Fruit fly (Drosophila melanogaster) whole organism, pupa: Measurements from ENCODE around the gene Mst85C.

Experiments used
- CG10348 ChIP-seq: fragments of 200-800 bp; sonication (Bioruptor generic); IDR thresholded peaks from 2 replicates; pipeline ENCODE4 v1.3.6; 2022; ENCODE audit warnings: missing biosample characterization, missing genetic modification characterization
- CG12605 ChIP-seq: fragments of 200-800 bp; sonication (Bioruptor generic); IDR thresholded peaks from 2 replicates; pipeline ENCODE4 v1.3.6; 2022; ENCODE audit warnings: missing biosample characterization, missing genetic modification characterization
- CG15710 ChIP-seq: fragments of 200-800 bp; sonication (Bioruptor generic); optimal IDR thresholded peaks from 2 replicates; lab custom pipeline; 2018; ENCODE audit warnings: missing biosample characterization, mild to moderate bottlenecking, missing genetic modification characterization, moderate library complexity
- CG32121 ChIP-seq: fragments of 200-800 bp; sonication (Bioruptor generic); IDR thresholded peaks from 2 replicates; pipeline ENCODE4 v1.3.6; 2022; ENCODE audit warnings: missing biosample characterization, missing genetic modification characterization
- CG4496 ChIP-seq: fragments of 200-800 bp; sonication (Bioruptor generic); IDR thresholded peaks from 3 replicates; pipeline ENCODE4 v1.3.6; 2022; ENCODE audit warnings: missing biosample characterization, missing genetic modification characterization
- CG8159 ChIP-seq: fragments of 200-800 bp; sonication (Bioruptor generic); optimal IDR thresholded peaks from 3 replicates; lab custom pipeline; 2018; ENCODE audit warnings: missing biosample characterization, mild to moderate bottlenecking, missing genetic modification characterization, moderate library complexity
- CG8301 ChIP-seq: fragments of 200-800 bp; sonication (Bioruptor generic); optimal IDR thresholded peaks from 2 replicates; lab custom pipeline; 2018; ENCODE audit warnings: missing biosample characterization, mild to moderate bottlenecking, missing genetic modification characterization
- Pif1A ChIP-seq: fragments of 200-800 bp; sonication (Bioruptor generic); optimal IDR thresholded peaks from 3 replicates; lab custom pipeline; 2016; ENCODE audit warnings: missing biosample characterization, missing genetic modification characterization
- Pif1B ChIP-seq: fragments of 200-800 bp; sonication (Bioruptor generic); optimal IDR thresholded peaks from 3 replicates; lab custom pipeline; 2016; ENCODE audit warnings: missing biosample characterization, missing genetic modification characterization
- Snoo ChIP-seq: fragments of 200-800 bp; sonication (Bioruptor generic); optimal IDR thresholded peaks from 3 replicates; lab custom pipeline; 2017; ENCODE audit warnings: missing biosample characterization, mild to moderate bottlenecking, missing genetic modification characterization, inconsistent platforms
- gl ChIP-seq: fragments of 200-800 bp; sonication (Bioruptor generic); optimal IDR thresholded peaks from 2 replicates; lab custom pipeline; 2018; ENCODE audit warnings: missing biosample characterization, mild to moderate bottlenecking, missing genetic modification characterization

- TF ChIP-seq CG4496 (no peak), CG15710 (peak; percentile 87), CG12605 (GFP tag; lab: Robert Waterston, UW) (no peak), Snoo (peak; percentile 91), Pif1B (GFP tag; lab: Kevin White, UChicago) (peak; percentile 82), gl (tag; lab: Kevin White, UChicago) (peak; percentile 78), CG10348 (GFP tag; lab: Robert Waterston, UW) (no peak), CG8301 (peak; percentile 92), CG8159 (tag; lab: Kevin White, UChicago) (peak; percentile 94), Pif1A (GFP tag; lab: Kevin White, UChicago) (peak; percentile 86), CG32121 (GFP tag; lab: Robert Waterston, UW) (no peak)
Observed at dm6 chr3R:9055119-9056105, 7.0 kb downstream of the Mst85C start.
